Worm (Caenorhabditis elegans): Measurements from ENCODE around the gene algn-11.

ce11 chrIII:7323331-7323730 is 33.0 kb upstream of the algn-11 start:
- no peak for TF ChIP-seq nhr-11 (tag; optimal IDR thresholded peaks at IDR 0.05)
- TF ChIP-seq elt-1 (tag; optimal IDR thresholded peaks at IDR 0.05) = no peak
- TF ChIP-seq nhr-25 (tag; optimal IDR thresholded peaks at IDR 0.05) = no peak
- TF ChIP-seq nhr-12 (tag; optimal IDR thresholded peaks at IDR 0.05) = no peak
- TF ChIP-seq ZK546.5 (tag; optimal IDR thresholded peaks at IDR 0.05) = no peak
- TF ChIP-seq Y55F3AM.14 (GFP tag; optimal IDR thresholded peaks at IDR 0.05) = no peak
- no peak for TF ChIP-seq lsy-2 (tag; optimal IDR thresholded peaks at IDR 0.05)
- no peak for TF ChIP-seq ztf-11 (tag; optimal IDR thresholded peaks at IDR 0.05)
- no peak for TF ChIP-seq unc-39 (tag; optimal IDR thresholded peaks at IDR 0.05)
- TF ChIP-seq sma-3 (GFP tag; optimal IDR thresholded peaks at IDR 0.05) = no peak
- no peak for TF ChIP-seq ama-1 (optimal IDR thresholded peaks at IDR 0.05)
- TF ChIP-seq nhr-10 (tag; optimal IDR thresholded peaks at IDR 0.05) = no peak
- TF ChIP-seq alr-1 (tag; optimal IDR thresholded peaks at IDR 0.05) = no peak
